Fruit fly (Drosophila melanogaster) whole organism, embryonic: ENCODE results near the gene Tsp96F.

ENCODE experiments used
- CG10565 ChIP-seq: fragments of 200-800 bp; sonication (Bioruptor generic); optimal IDR thresholded peaks from 3 replicates; lab custom pipeline; 2016; ENCODE audit warnings: missing biosample characterization, mild to moderate bottlenecking, missing genetic modification characterization
- CG11695 ChIP-seq: fragments of 200-800 bp; sonication (Bioruptor generic); IDR thresholded peaks from 3 replicates; pipeline ENCODE4 v1.3.6; 2022; ENCODE audit warnings: missing biosample characterization, missing genetic modification characterization
- CG12942 ChIP-seq: fragments of 200-800 bp; sonication (Bioruptor generic); optimal IDR thresholded peaks from 3 replicates; lab custom pipeline; 2016; ENCODE audit warnings: missing biosample characterization, missing genetic modification characterization
- CG13123 ChIP-seq: fragments of 200-800 bp; sonication (Bioruptor generic); optimal IDR thresholded peaks from 2 replicates; lab custom pipeline; 2016; ENCODE audit warnings: missing biosample characterization, missing genetic modification characterization
- CG17361 ChIP-seq: fragments of 200-800 bp; sonication (Bioruptor generic); IDR thresholded peaks from 3 replicates; pipeline ENCODE4 v1.3.6; 2022; ENCODE audit warnings: missing biosample characterization, missing genetic modification characterization
- CG2889 ChIP-seq: fragments of 200-800 bp; sonication (Bioruptor generic); IDR thresholded peaks from 3 replicates; pipeline ENCODE4 v1.3.6; 2022; ENCODE audit warnings: missing biosample characterization, missing genetic modification characterization
- CG30020 ChIP-seq: fragments of 200-800 bp; optimal IDR thresholded peaks from 2 replicates; lab custom pipeline; 2019; ENCODE audit warnings: missing biosample characterization, mild to moderate bottlenecking, missing genetic modification characterization, moderate library complexity
- CG34376 ChIP-seq: fragments of 200-800 bp; sonication (Bioruptor generic); optimal IDR thresholded peaks from 2 replicates; lab custom pipeline; 2018; ENCODE audit warnings: missing biosample characterization, mild to moderate bottlenecking, missing genetic modification characterization
- CG4282 ChIP-seq: fragments of 200-800 bp; sonication (Bioruptor generic); optimal IDR thresholded peaks from 2 replicates; lab custom pipeline; 2016; ENCODE audit warnings: missing biosample characterization, missing genetic modification characterization
- CG5245 ChIP-seq: fragments of 200-800 bp; sonication (Bioruptor generic); optimal IDR thresholded peaks from 3 replicates; lab custom pipeline; 2016; ENCODE audit warnings: missing biosample characterization, missing genetic modification characterization
- CG6254 ChIP-seq: fragments of 200-800 bp; sonication (Bioruptor generic); optimal IDR thresholded peaks from 3 replicates; lab custom pipeline; 2017; ENCODE audit warnings: mild to moderate bottlenecking, missing biosample characterization, missing genetic modification reagents, missing genetic modification characterization
- CG6689 ChIP-seq: fragments of 200-800 bp; sonication (Bioruptor generic); IDR thresholded peaks from 2 replicates; pipeline ENCODE4 v1.3.6; 2022; ENCODE audit warnings: missing biosample characterization, missing genetic modification characterization
- CG7839 ChIP-seq: fragments of 200-800 bp; sonication (Bioruptor generic); optimal IDR thresholded peaks from 3 replicates; lab custom pipeline; 2018; ENCODE audit warnings: missing biosample characterization, mild to moderate bottlenecking, missing genetic modification characterization, moderate library complexity
- CG8281 ChIP-seq: fragments of 200-800 bp; sonication (Bioruptor generic); optimal IDR thresholded peaks from 2 replicates; lab custom pipeline; 2018; ENCODE audit warnings: missing biosample characterization, mild to moderate bottlenecking, missing genetic modification characterization, moderate library complexity
- CG8359 ChIP-seq: fragments of 200-800 bp; sonication (Bioruptor generic); optimal IDR thresholded peaks from 2 replicates; lab custom pipeline; 2017; ENCODE audit warnings: missing biosample characterization, mild to moderate bottlenecking, missing genetic modification characterization, borderline replicate concordance
- CG8765 ChIP-seq: fragments of 200-800 bp; sonication (Bioruptor generic); IDR thresholded peaks from 2 replicates; pipeline ENCODE4 v1.3.6; 2022; ENCODE audit warnings: missing biosample characterization, missing genetic modification characterization
- CG9437 ChIP-seq: fragments of 200-800 bp; sonication (Bioruptor generic); optimal IDR thresholded peaks from 2 replicates; lab custom pipeline; 2018; ENCODE audit warnings: missing biosample characterization, mild to moderate bottlenecking, missing genetic modification characterization
- CG9609 ChIP-seq: fragments of 200-800 bp; sonication (Bioruptor generic); optimal IDR thresholded peaks from 3 replicates; lab custom pipeline; 2016; ENCODE audit warnings: missing biosample characterization, missing genetic modification characterization
- Dip3 ChIP-seq: fragments of 200-800 bp; sonication (Bioruptor generic); optimal IDR thresholded peaks from 3 replicates; lab custom pipeline; 2016; ENCODE audit warnings: missing biosample characterization, missing genetic modification characterization
- Dll ChIP-seq: fragments of 200-800 bp; sonication (Bioruptor generic); IDR thresholded peaks from 4 replicates; pipeline ENCODE4 v1.3.6; 2022; ENCODE audit warnings: missing biosample characterization, missing genetic modification characterization; ENCODE audit not compliant: partially characterized antibody
- E2f2 ChIP-seq: fragments of 200-800 bp; sonication (Bioruptor generic); IDR thresholded peaks from 2 replicates; pipeline ENCODE4 v1.3.6; 2022; ENCODE audit warnings: missing biosample characterization, missing genetic modification characterization
- Hmx ChIP-seq: fragments of 200-800 bp; sonication (Bioruptor generic); optimal IDR thresholded peaks from 2 replicates; lab custom pipeline; 2016; ENCODE audit warnings: missing biosample characterization, missing genetic modification characterization
- Hr39 ChIP-seq: fragments of >200 bp; optimal IDR thresholded peaks from 2 replicates; lab custom pipeline; 2017
- MTF-1 ChIP-seq: fragments of 200-800 bp; sonication (Bioruptor generic); optimal IDR thresholded peaks from 2 replicates; lab custom pipeline; 2018; ENCODE audit warnings: missing biosample characterization, mild to moderate bottlenecking, missing genetic modification characterization, borderline replicate concordance
- Mrtf ChIP-seq: fragments of 200-800 bp; sonication (Bioruptor generic); IDR thresholded peaks from 3 replicates; pipeline ENCODE4 v1.3.6; 2022; ENCODE audit warnings: missing biosample characterization, missing genetic modification characterization
- Stat92E ChIP-seq, 3 experiments: fragments of >200 bp in 2 of 3; fragments of 200-800 bp in 1 of 3; sonication (Bioruptor generic) in 1 of 3; optimal IDR thresholded peaks; 2 replicates each; lab custom pipeline; 2017 to 2019; ENCODE audit warnings: missing biosample characterization in 3 of 3, missing genetic modification characterization in 3 of 3, mild to moderate bottlenecking in 1 of 3, moderate library complexity in 1 of 3
- Xbp1 ChIP-seq: fragments of 200-800 bp; sonication (Bioruptor generic); optimal IDR thresholded peaks from 3 replicates; lab custom pipeline; 2016; ENCODE audit warnings: missing biosample characterization, mild to moderate bottlenecking, missing genetic modification characterization
- YL-1 ChIP-seq: fragments of 200-800 bp; sonication (Bioruptor generic); optimal IDR thresholded peaks from 3 replicates; lab custom pipeline; 2017; ENCODE audit warnings: missing biosample characterization, mild to moderate bottlenecking, missing genetic modification characterization
- aop ChIP-seq: fragments of 200-800 bp; sonication (Bioruptor generic); IDR thresholded peaks from 2 replicates; pipeline ENCODE4 v1.3.6; 2022; ENCODE audit warnings: missing biosample characterization, missing genetic modification characterization
- bsh ChIP-seq, 2 experiments: fragments of 200-800 bp; sonication (Bioruptor generic); optimal IDR thresholded peaks; 2 replicates each; lab custom pipeline; 2017 to 2018; ENCODE audit warnings: mild to moderate bottlenecking in 2 of 2, missing biosample characterization in 2 of 2, missing genetic modification characterization in 2 of 2, moderate library complexity in 1 of 2
- cas ChIP-seq: fragments of 200-800 bp; sonication (Bioruptor generic); IDR thresholded peaks from 2 replicates; pipeline ENCODE4 v1.3.6; 2022; ENCODE audit warnings: missing biosample characterization, missing genetic modification characterization
- croc ChIP-seq: fragments of 200-800 bp; sonication (Bioruptor generic); conservative IDR thresholded peaks from 3 replicates; pipeline ENCODE4 v1.3.6; 2022; ENCODE audit warnings: missing biosample characterization, missing genetic modification characterization
- crol ChIP-seq: fragments of 200-800 bp; sonication (Bioruptor generic); IDR thresholded peaks from 2 replicates; pipeline ENCODE4 v1.3.6; 2022; ENCODE audit warnings: missing biosample characterization, missing genetic modification characterization
- da ChIP-seq: fragments of 200-800 bp; sonication (Bioruptor generic); optimal IDR thresholded peaks from 2 replicates; lab custom pipeline; 2016; ENCODE audit warnings: missing biosample characterization, missing genetic modification characterization
- dm ChIP-seq: fragments of 200-800 bp; sonication (Bioruptor generic); optimal IDR thresholded peaks from 3 replicates; lab custom pipeline; 2016; ENCODE audit warnings: missing biosample characterization, missing genetic modification characterization
- esg ChIP-seq: fragments of 200-800 bp; sonication (Bioruptor generic); conservative IDR thresholded peaks from 2 replicates; pipeline ENCODE4 v1.3.6; 2022; ENCODE audit warnings: missing biosample characterization, missing genetic modification characterization
- ftz-f1 ChIP-seq: fragments of 200-800 bp; sonication (Bioruptor generic); optimal IDR thresholded peaks from 2 replicates; lab custom pipeline; 2016; ENCODE audit warnings: missing biosample characterization, missing genetic modification characterization
- fu2 ChIP-seq: fragments of 200-800 bp; sonication (Bioruptor generic); optimal IDR thresholded peaks from 2 replicates; lab custom pipeline; 2016; ENCODE audit warnings: missing biosample characterization, missing genetic modification characterization
- gsb ChIP-seq: fragments of 200-800 bp; sonication (Bioruptor generic); IDR thresholded peaks from 2 replicates; pipeline ENCODE4 v1.3.6; 2022; ENCODE audit warnings: missing biosample characterization, missing genetic modification characterization
- ham ChIP-seq: fragments of 200-800 bp; sonication (Bioruptor generic); IDR thresholded peaks from 2 replicates; pipeline ENCODE4 v1.3.6; 2022; ENCODE audit warnings: missing biosample characterization, missing genetic modification characterization
- hb ChIP-seq: fragments of 200-800 bp; sonication (Bioruptor generic); IDR thresholded peaks from 3 replicates; pipeline ENCODE4 v1.3.6; 2022; ENCODE audit warnings: missing biosample characterization, missing genetic modification characterization; ENCODE audit not compliant: partially characterized antibody
- lilli ChIP-seq: fragments of 200-800 bp; sonication (Bioruptor generic); optimal IDR thresholded peaks from 3 replicates; lab custom pipeline; 2016; ENCODE audit warnings: missing biosample characterization, missing genetic modification characterization
- mam ChIP-seq: fragments of 200-800 bp; sonication (Bioruptor generic); optimal IDR thresholded peaks from 3 replicates; lab custom pipeline; 2016; ENCODE audit warnings: missing biosample characterization, missing genetic modification characterization
- nerfin-2 ChIP-seq: fragments of 200-800 bp; sonication (Bioruptor generic); IDR thresholded peaks from 2 replicates; pipeline ENCODE4 v1.3.6; 2022; ENCODE audit warnings: missing biosample characterization, missing genetic modification characterization; ENCODE audit not compliant: partially characterized antibody
- nmo ChIP-seq: fragments of 200-800 bp; sonication (Bioruptor generic); optimal IDR thresholded peaks from 2 replicates; lab custom pipeline; 2018; ENCODE audit warnings: missing biosample characterization, mild to moderate bottlenecking, missing genetic modification characterization, moderate library complexity
- onecut ChIP-seq: fragments of 200-800 bp; sonication (Bioruptor generic); IDR thresholded peaks from 2 replicates; pipeline ENCODE4 v1.3.6; 2022; ENCODE audit warnings: missing biosample characterization, missing genetic modification characterization
- pb ChIP-seq: fragments of 200-800 bp; sonication (Bioruptor generic); optimal IDR thresholded peaks from 3 replicates; lab custom pipeline; 2016; ENCODE audit warnings: missing biosample characterization, missing genetic modification characterization
- pum ChIP-seq: fragments of 200-800 bp; sonication (Bioruptor generic); optimal IDR thresholded peaks from 2 replicates; lab custom pipeline; 2016; ENCODE audit warnings: missing biosample characterization, missing genetic modification characterization
- sd ChIP-seq: fragments of 200-800 bp; sonication (Bioruptor generic); optimal IDR thresholded peaks from 3 replicates; lab custom pipeline; 2018; ENCODE audit warnings: missing biosample characterization, mild to moderate bottlenecking, missing genetic modification characterization, moderate library complexity
- sim ChIP-seq: fragments of 200-800 bp; sonication (Bioruptor generic); IDR thresholded peaks from 2 replicates; pipeline ENCODE4 v1.3.6; 2022; ENCODE audit warnings: missing biosample characterization, missing genetic modification characterization
- trh ChIP-seq: fragments of 200-800 bp; sonication (Bioruptor generic); optimal IDR thresholded peaks from 2 replicates; lab custom pipeline; 2016; ENCODE audit warnings: missing biosample characterization, missing genetic modification characterization
- tx ChIP-seq: fragments of 200-800 bp; sonication (Bioruptor generic); optimal IDR thresholded peaks from 2 replicates; lab custom pipeline; 2016; ENCODE audit warnings: missing biosample characterization, missing genetic modification characterization

Gene Tsp96F

dm6 chr3R:25884301-25884700 lies 3.1 kb upstream of the Tsp96F start (continued):
- TF ChIP-seq Dll (no peak), CG7839 (tag; lab: Kevin White, UChicago) (peak; percentile 81), mam (GFP tag; lab: Kevin White, UChicago) (no peak), CG12942 (GFP tag; lab: Kevin White, UChicago) (peak; percentile 22), CG2889 (GFP tag; lab: Robert Waterston, UW) (no peak), lilli (GFP tag; lab: Kevin White, UChicago) (peak; percentile 3), Xbp1 (GFP tag; lab: Kevin White, UChicago) (peak; percentile 59), CG11695 (peak; percentile 63; the same call in 2 of the 3 replicates), trh (GFP tag; lab: Kevin White, UChicago) (peak; percentile 11), onecut (no peak), CG8281 (tag; lab: Kevin White, UChicago) (peak; percentile 1), CG9609 (GFP tag; lab: Kevin White, UChicago) (no peak), crol (GFP tag; lab: Robert Waterston, UW) (no peak), hb (no peak), Hr39 (lab: Kevin White, UChicago) (no peak), MTF-1 (GFP tag; lab: Kevin White, UChicago) (no peak), CG9437 (GFP tag; lab: Kevin White, UChicago) (peak; percentile 67), da (GFP tag; lab: Kevin White, UChicago) (no peak), esg (GFP tag; lab: Robert Waterston, UW) (peak; percentile 27; the same call in 1 of the 2 replicates), bsh (GFP tag; optimal IDR thresholded peaks at IDR 0.05; lab: Kevin White, UChicago) (peak in 1 of 2 experiments; percentile 91), CG6689 (GFP tag; lab: Robert Waterston, UW) (peak; percentile 76), fu2 (GFP tag; lab: Kevin White, UChicago) (no peak), CG17361 (GFP tag; lab: Robert Waterston, UW) (peak; percentile 90), sd (tag; lab: Kevin White, UChicago) (no peak), CG13123 (GFP tag; lab: Kevin White, UChicago) (peak; percentile 3), Mrtf (no peak), tx (GFP tag; lab: Kevin White, UChicago) (no peak), nmo (GFP tag; lab: Kevin White, UChicago) (peak; percentile 84), CG8765 (no peak), Stat92E (GFP tag; optimal IDR thresholded peaks at IDR 0.05; lab: Kevin White, UChicago) (peak in 1 of 3 experiments; percentile 50), croc (peak; percentile 61), pb (GFP tag; lab: Kevin White, UChicago) (no peak), ham (no peak), cas (GFP tag; lab: Robert Waterston, UW) (no peak), ftz-f1 (GFP tag; lab: Kevin White, UChicago) (no peak), CG4282 (GFP tag; lab: Kevin White, UChicago) (no peak), CG6254 (GFP tag; lab: Kevin White, UChicago) (peak; percentile 31), nerfin-2 (GFP tag; lab: Robert Waterston, UW) (no peak), E2f2 (GFP tag; lab: Robert Waterston, UW) (no peak), CG8359 (GFP tag; lab: Kevin White, UChicago) (peak; percentile 22), Dip3 (GFP tag; lab: Kevin White, UChicago) (no peak), dm (no peak), CG30020 (tag; lab: Kevin White, UChicago) (peak; percentile 42), CG10565 (no peak), sim (GFP tag; lab: Robert Waterston, UW) (no peak), gsb (no peak), aop (GFP tag; lab: Robert Waterston, UW) (no peak), Hmx (GFP tag; lab: Kevin White, UChicago) (peak; percentile 23), CG34376 (GFP tag; lab: Kevin White, UChicago) (no peak), pum (no peak), YL-1 (GFP tag; lab: Kevin White, UChicago) (no peak), CG5245 (no peak)
